Worm (Caenorhabditis elegans) whole organism, L3 larva: ENCODE measurements around the gene plpp-1.2.

ENCODE experiments used
- aly-2 ChIP-seq: fragments of 150-350 bp; optimal IDR thresholded peaks from 2 replicates; lab custom pipeline; 2014; ENCODE audit warnings: missing biosample characterization, missing genetic modification characterization
- ama-1 ChIP-seq: fragments of 150-350 bp; optimal IDR thresholded peaks from 2 replicates; lab custom pipeline; 2018
- daf-12 ChIP-seq: fragments of 150-350 bp; optimal IDR thresholded peaks from 2 replicates; lab custom pipeline; 2014; ENCODE audit warnings: missing biosample characterization, missing genetic modification reagents, missing genetic modification characterization
- elt-1 ChIP-seq: fragments of 150-350 bp; optimal IDR thresholded peaks from 2 replicates; lab custom pipeline; 2014; ENCODE audit warnings: missing biosample characterization, missing genetic modification characterization
- fos-1 ChIP-seq: fragments of 150-350 bp; optimal IDR thresholded peaks from 2 replicates; lab custom pipeline; 2014; ENCODE audit warnings: missing biosample characterization, missing genetic modification characterization
- lin-39 ChIP-seq: fragments of 150-350 bp; optimal IDR thresholded peaks from 2 replicates; lab custom pipeline; 2018; ENCODE audit warnings: missing biosample characterization, missing genetic modification reagents, missing genetic modification characterization
- nfya-1 ChIP-seq: sonication (generic microtip); optimal IDR thresholded peaks from 2 replicates; lab custom pipeline; 2017; ENCODE audit warnings: missing genetic modification characterization, mild to moderate bottlenecking, missing compliant biosample characterization, antibody characterized with exemption, moderate library complexity; ENCODE audit not compliant: insufficient read depth
- nhr-23 ChIP-seq: fragments of 150-350 bp; optimal IDR thresholded peaks from 2 replicates; lab custom pipeline; 2014; ENCODE audit warnings: missing biosample characterization, missing genetic modification reagents, missing genetic modification characterization
- nhr-237 ChIP-seq: fragments of 150-350 bp; optimal IDR thresholded peaks from 2 replicates; lab custom pipeline; 2014; ENCODE audit warnings: missing biosample characterization, missing genetic modification characterization
- nhr-43 ChIP-seq: sonication (generic microtip); optimal IDR thresholded peaks from 2 replicates; lab custom pipeline; 2016; ENCODE audit warnings: mild to moderate bottlenecking, missing genetic modification characterization, missing compliant biosample characterization; ENCODE audit not compliant: poor library complexity, severe bottlenecking
- nhr-77 ChIP-seq: fragments of 150-350 bp; optimal IDR thresholded peaks from 2 replicates; lab custom pipeline; 2014; ENCODE audit warnings: missing biosample characterization, missing genetic modification characterization
- skn-1 ChIP-seq: fragments of 150-350 bp; optimal IDR thresholded peaks from 2 replicates; lab custom pipeline; 2014; ENCODE audit warnings: missing biosample characterization, missing genetic modification characterization
- ztf-11 ChIP-seq: fragments of 150-350 bp; optimal IDR thresholded peaks from 2 replicates; lab custom pipeline; 2014; ENCODE audit warnings: missing biosample characterization, missing genetic modification characterization

DNA sequence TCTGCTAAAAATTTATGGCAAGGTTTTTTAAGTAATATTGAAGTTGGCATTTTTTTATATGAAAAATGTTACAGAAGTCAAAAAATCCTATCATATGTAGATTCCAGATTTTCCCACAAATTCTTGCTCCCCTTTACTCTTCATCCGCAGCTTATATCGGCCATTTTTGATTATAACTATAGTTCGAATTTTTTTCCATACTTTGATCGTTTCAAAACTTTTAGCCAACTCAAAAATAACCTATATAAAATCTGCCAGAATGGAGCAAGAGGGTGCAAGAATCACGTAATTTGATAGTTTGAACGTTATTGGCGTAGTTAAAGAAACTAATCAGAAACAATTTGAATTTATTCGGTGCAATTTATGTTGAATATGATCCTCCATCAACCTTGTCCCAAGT lies 38.7 kb downstream of the plpp-1.2 start:
- TF ChIP-seq nhr-237 (no peak), skn-1 (tag; lab: Kevin White, UChicago) (no peak), ama-1 (lab: Kevin White, UChicago) (no peak), lin-39 (no peak), ztf-11 (tag; lab: Kevin White, UChicago) (no peak), nhr-43 (no peak), aly-2 (tag; lab: Kevin White, UChicago) (no peak), elt-1 (tag; lab: Kevin White, UChicago) (no peak), nfya-1 (tag; lab: Kevin White, UChicago) (no peak), nhr-77 (tag; lab: Kevin White, UChicago) (no peak), fos-1 (no peak), nhr-23 (tag; lab: Kevin White, UChicago) (no peak), daf-12 (tag; lab: Kevin White, UChicago) (no peak)
